Worm (Caenorhabditis elegans) whole organism, mixed stage, embryonic: Measurements from ENCODE around the gene fbxc-31.
"Not testable (repeated sequence)": the region's sequence is repeated elsewhere in the genome, so short reads cannot be mapped to it uniquely, and the experiment has no call there.

ENCODE experiments used
- M03D4.4 ChIP-seq: sonication (generic microtip); optimal IDR thresholded peaks from 2 replicates; lab custom pipeline; 2017; ENCODE audit warnings: mild to moderate bottlenecking, missing genetic modification characterization, missing compliant biosample characterization
- bed-3 ChIP-seq: fragments of 200-800 bp; sonication (Bioruptor generic); optimal IDR thresholded peaks from 3 replicates; lab custom pipeline; 2018; ENCODE audit warnings: mild to moderate bottlenecking, missing genetic modification characterization, moderate library complexity, missing compliant biosample characterization
- blmp-1 ChIP-seq: fragments of 150-350 bp; optimal IDR thresholded peaks from 2 replicates; lab custom pipeline; 2014; ENCODE audit warnings: missing biosample characterization, missing genetic modification characterization
- ceh-39 ChIP-seq: fragments of 150-350 bp; optimal IDR thresholded peaks from 2 replicates; lab custom pipeline; 2014; ENCODE audit warnings: missing biosample characterization, missing genetic modification characterization
- ceh-43 ChIP-seq: fragments of 200-800 bp; sonication (Bioruptor generic); optimal IDR thresholded peaks from 2 replicates; lab custom pipeline; 2018; ENCODE audit warnings: mild to moderate bottlenecking, missing genetic modification characterization, moderate library complexity, missing compliant biosample characterization
- ceh-83 ChIP-seq: fragments of 200-800 bp; sonication (Bioruptor generic); optimal IDR thresholded peaks from 2 replicates; lab custom pipeline; 2018; ENCODE audit warnings: mild to moderate bottlenecking, missing genetic modification characterization, missing compliant biosample characterization
- ces-1 ChIP-seq: fragments of 150-350 bp; optimal IDR thresholded peaks from 2 replicates; lab custom pipeline; 2014; ENCODE audit warnings: missing biosample characterization, missing genetic modification reagents, missing genetic modification characterization
- cnd-1 ChIP-seq: fragments of 200-800 bp; sonication (Bioruptor generic); optimal IDR thresholded peaks from 2 replicates; lab custom pipeline; 2018; ENCODE audit warnings: mild to moderate bottlenecking, missing genetic modification characterization, missing compliant biosample characterization
- drap-1 ChIP-seq: fragments of 200-800 bp; sonication (Bioruptor generic); optimal IDR thresholded peaks from 3 replicates; lab custom pipeline; 2018; ENCODE audit warnings: mild to moderate bottlenecking, missing genetic modification characterization, missing compliant biosample characterization
- elt-1 ChIP-seq: sonication (generic microtip); optimal IDR thresholded peaks from 2 replicates; lab custom pipeline; 2017; ENCODE audit warnings: missing genetic modification characterization, mild to moderate bottlenecking, missing compliant biosample characterization, antibody characterized with exemption, moderate library complexity, borderline replicate concordance; ENCODE audit not compliant: insufficient read depth
- flh-1 ChIP-seq: fragments of 200-800 bp; sonication (Bioruptor generic); optimal IDR thresholded peaks from 2 replicates; lab custom pipeline; 2018; ENCODE audit warnings: mild to moderate bottlenecking, missing genetic modification characterization, moderate library complexity, missing compliant biosample characterization
- ham-2 ChIP-seq: fragments of 200-800 bp; sonication (Bioruptor generic); optimal IDR thresholded peaks from 2 replicates; lab custom pipeline; 2018; ENCODE audit warnings: mild to moderate bottlenecking, missing genetic modification characterization, missing compliant biosample characterization
- lin-13 ChIP-seq: fragments of 150-350 bp; optimal IDR thresholded peaks from 2 replicates; lab custom pipeline; 2014; ENCODE audit warnings: missing biosample characterization, missing genetic modification characterization
- lin-32 ChIP-seq: fragments of 200-800 bp; sonication (Bioruptor generic); optimal IDR thresholded peaks from 2 replicates; lab custom pipeline; 2018; ENCODE audit warnings: mild to moderate bottlenecking, missing genetic modification characterization, missing compliant biosample characterization
- lsy-2 ChIP-seq: fragments of 150-350 bp; optimal IDR thresholded peaks from 2 replicates; lab custom pipeline; 2014; ENCODE audit warnings: missing biosample characterization, missing genetic modification characterization
- mab-5 ChIP-seq: fragments of 150-350 bp; optimal IDR thresholded peaks from 2 replicates; lab custom pipeline; 2014; ENCODE audit warnings: missing biosample characterization, missing genetic modification characterization
- mep-1 ChIP-seq: fragments of 150-350 bp; optimal IDR thresholded peaks from 2 replicates; lab custom pipeline; 2017; ENCODE audit warnings: missing biosample characterization, missing genetic modification reagents, missing genetic modification characterization, inconsistent platforms
- mls-2 ChIP-seq: sonication (generic microtip); optimal IDR thresholded peaks from 2 replicates; lab custom pipeline; 2016; ENCODE audit warnings: mild to moderate bottlenecking, missing genetic modification characterization, moderate library complexity, missing compliant biosample characterization
- nhr-12 ChIP-seq: fragments of 150-350 bp; optimal IDR thresholded peaks from 2 replicates; lab custom pipeline; 2014; ENCODE audit warnings: missing biosample characterization, missing genetic modification characterization
- nhr-2 ChIP-seq: fragments of 150-350 bp; optimal IDR thresholded peaks from 2 replicates; lab custom pipeline; 2014; ENCODE audit warnings: missing biosample characterization, missing genetic modification characterization
- nhr-237 ChIP-seq: fragments of 150-350 bp; optimal IDR thresholded peaks from 2 replicates; lab custom pipeline; 2014; ENCODE audit warnings: missing biosample characterization, missing genetic modification characterization
- nhr-76 ChIP-seq: sonication (generic microtip); optimal IDR thresholded peaks from 2 replicates; lab custom pipeline; 2017; ENCODE audit warnings: missing biosample characterization, missing genetic modification characterization
- pha-4 ChIP-seq: fragments of 150-350 bp; optimal IDR thresholded peaks from 2 replicates; lab custom pipeline; 2018; ENCODE audit warnings: missing biosample characterization, missing genetic modification reagents, missing genetic modification characterization
- sem-2 ChIP-seq: fragments of 200-800 bp; sonication (Bioruptor generic); optimal IDR thresholded peaks from 2 replicates; lab custom pipeline; 2018; ENCODE audit warnings: mild to moderate bottlenecking, missing genetic modification characterization, missing compliant biosample characterization
- snpc-4 ChIP-seq: fragments of 150-350 bp; optimal IDR thresholded peaks from 2 replicates; lab custom pipeline; 2014; ENCODE audit warnings: missing biosample characterization, missing genetic modification characterization
- sptf-1 ChIP-seq: sonication (generic microtip); optimal IDR thresholded peaks from 2 replicates; lab custom pipeline; 2017; ENCODE audit warnings: mild to moderate bottlenecking, missing genetic modification characterization, moderate library complexity, missing compliant biosample characterization
- tbx-8 ChIP-seq: fragments of 200-800 bp; sonication (Bioruptor generic); optimal IDR thresholded peaks from 2 replicates; lab custom pipeline; 2018; ENCODE audit warnings: mild to moderate bottlenecking, missing genetic modification characterization, moderate library complexity, missing compliant biosample characterization
- unc-120 ChIP-seq: sonication (generic microtip); optimal IDR thresholded peaks from 2 replicates; lab custom pipeline; 2017; ENCODE audit warnings: missing genetic modification characterization, missing compliant biosample characterization; ENCODE audit not compliant: poor library complexity, severe bottlenecking
- zip-8 ChIP-seq: fragments of 150-350 bp; optimal IDR thresholded peaks from 2 replicates; lab custom pipeline; 2014; ENCODE audit warnings: missing biosample characterization, missing genetic modification characterization
- ztf-11 ChIP-seq: fragments of 150-350 bp; optimal IDR thresholded peaks from 2 replicates; lab custom pipeline; 2014; ENCODE audit warnings: missing biosample characterization, missing genetic modification characterization

Gene fbxc-31

DNA sequence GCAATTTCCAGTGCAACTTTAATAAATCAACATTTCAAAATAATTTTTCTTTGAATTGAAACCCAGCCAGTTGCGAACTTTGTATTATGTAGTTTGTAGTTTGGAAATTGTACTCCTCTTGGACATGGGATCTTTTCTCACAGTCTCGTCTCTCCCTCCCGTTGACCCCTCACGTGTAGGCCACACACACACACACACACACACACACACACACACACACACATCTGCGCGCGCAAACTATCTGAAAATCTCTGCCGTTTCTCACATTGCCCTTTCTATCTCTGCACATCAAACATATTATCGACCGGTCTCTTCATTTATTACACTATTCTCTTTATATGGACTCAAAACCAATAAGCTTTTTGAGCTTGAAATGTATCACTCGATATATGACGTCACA lies 29.0 kb downstream of the fbxc-31 start, which contains the start of gene fbxc-36:
Gene fbxc-36 (plus strand): TSS at position 205 of the 400 bp plus-strand sequence.
- no peak for TF ChIP-seq snpc-4 (tag; lab: Kevin White, UChicago)
- TF ChIP-seq sptf-1 (tag; lab: Kevin White, UChicago): peak; percentile 45
- peak; percentile 41 for TF ChIP-seq nhr-12 (tag; lab: Kevin White, UChicago)
- peak; percentile 12 for TF ChIP-seq ceh-39 (tag; lab: Kevin White, UChicago)
- TF ChIP-seq nhr-2 (tag; lab: Kevin White, UChicago): peak; percentile 60
- TF ChIP-seq tbx-8 (GFP tag; lab: Kevin White, UChicago): no peak
- TF ChIP-seq cnd-1 (tag; lab: Kevin White, UChicago): peak; percentile 14

DNA sequence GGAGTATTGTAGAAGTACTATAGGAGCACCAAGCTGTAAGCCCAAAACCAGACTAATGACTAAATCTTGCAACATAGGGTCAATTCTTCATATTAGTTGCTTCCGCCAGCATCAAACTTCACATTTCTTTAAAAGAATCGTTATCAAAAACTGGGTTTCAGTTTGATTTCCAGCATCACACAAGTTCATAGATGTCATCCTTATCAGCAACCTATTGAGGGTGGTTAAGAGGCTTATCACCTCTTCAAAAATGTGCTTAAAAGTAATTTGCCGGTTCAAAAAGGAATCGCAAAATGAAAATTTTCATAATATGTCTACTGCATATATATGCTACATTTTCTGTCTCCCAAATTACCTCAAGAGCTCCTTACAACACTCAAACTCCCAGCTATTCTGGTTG lies 32.0 kb downstream of the fbxc-31 start, which contains the start of gene clec-43:
Gene clec-43 (plus strand): TSS at position 294 of the 400 bp plus-strand sequence.
- TF ChIP-seq mls-2 (tag; lab: Kevin White, UChicago): no peak
- TF ChIP-seq ceh-83: no peak

- TF ChIP-seq unc-120 (tag; lab: Kevin White, UChicago): no peak
- TF ChIP-seq drap-1 (GFP tag; lab: Kevin White, UChicago): no peak
- TF ChIP-seq flh-1: no peak
- TF ChIP-seq mab-5: no peak
- TF ChIP-seq ham-2 (GFP tag; lab: Kevin White, UChicago): no peak
- TF ChIP-seq ztf-11 (tag; lab: Kevin White, UChicago): no peak
Observed at ce11 chrII:948091-948490, 36.3 kb downstream of the fbxc-31 start, which contains the start of gene fbxc-32. TSS of gene fbxc-32 (minus strand) at chrII:948191.

ce11 chrII:950374-950773 lies 38.6 kb downstream of the fbxc-31 start:
- no peak for TF ChIP-seq ztf-11 (tag; lab: Kevin White, UChicago)
- TF ChIP-seq unc-120 (tag; lab: Kevin White, UChicago): no peak
- no peak for TF ChIP-seq mab-5
- TF ChIP-seq ceh-39 (tag; lab: Kevin White, UChicago): no peak
- no peak for TF ChIP-seq ceh-83
- no peak for TF ChIP-seq cnd-1 (tag; lab: Kevin White, UChicago)
- TF ChIP-seq mep-1 (tag; lab: Kevin White, UChicago): no peak
- no peak for TF ChIP-seq zip-8
- TF ChIP-seq bed-3 (GFP tag; lab: Kevin White, UChicago): no peak
- TF ChIP-seq ceh-43: no peak
- no peak for TF ChIP-seq sptf-1 (tag; lab: Kevin White, UChicago)
- no peak for TF ChIP-seq sem-2 (GFP tag; lab: Kevin White, UChicago)
- TF ChIP-seq lsy-2: no peak
- TF ChIP-seq ces-1 (GFP tag; lab: Kevin White, UChicago): no peak
- TF ChIP-seq drap-1 (GFP tag; lab: Kevin White, UChicago): no peak
- no peak for TF ChIP-seq elt-1 (tag; lab: Kevin White, UChicago)
- no peak for TF ChIP-seq lin-13 (tag; lab: Kevin White, UChicago)

- TF ChIP-seq M03D4.4 (tag; lab: Kevin White, UChicago): no peak
- no peak for TF ChIP-seq sptf-1 (tag; lab: Kevin White, UChicago)
- no peak for TF ChIP-seq blmp-1 (tag; lab: Kevin White, UChicago)
- no peak for TF ChIP-seq ceh-43
- TF ChIP-seq tbx-8 (GFP tag; lab: Kevin White, UChicago): no peak
Observed at ce11 chrII:953052-953451, 41.3 kb downstream of the fbxc-31 start.

DNA sequence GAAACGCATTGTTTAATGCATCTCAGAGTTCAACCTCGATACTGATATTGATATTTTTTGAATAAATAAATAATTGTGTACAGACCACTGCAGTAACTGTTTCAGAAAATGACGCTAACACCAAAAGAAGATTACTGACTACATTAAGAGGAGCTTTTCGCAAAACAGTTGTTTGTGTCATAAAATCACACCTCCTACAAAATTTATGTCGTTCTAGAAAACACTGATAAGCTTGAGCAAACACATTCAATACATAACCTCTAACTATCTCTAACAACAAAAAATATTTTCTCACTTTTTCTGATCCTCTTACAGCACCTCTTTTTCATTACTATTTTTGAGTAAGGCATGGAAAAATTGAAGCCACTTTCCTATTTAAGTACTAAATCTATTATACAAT lies 42.8 kb downstream of the fbxc-31 start, which contains the start of gene fbxc-7:
Gene fbxc-7 (plus strand): TSS at position 301 of the 400 bp plus-strand sequence.
- TF ChIP-seq ceh-43; nhr-76; lin-13 (tag; lab: Kevin White, UChicago): not testable (repeated sequence)

DNA sequence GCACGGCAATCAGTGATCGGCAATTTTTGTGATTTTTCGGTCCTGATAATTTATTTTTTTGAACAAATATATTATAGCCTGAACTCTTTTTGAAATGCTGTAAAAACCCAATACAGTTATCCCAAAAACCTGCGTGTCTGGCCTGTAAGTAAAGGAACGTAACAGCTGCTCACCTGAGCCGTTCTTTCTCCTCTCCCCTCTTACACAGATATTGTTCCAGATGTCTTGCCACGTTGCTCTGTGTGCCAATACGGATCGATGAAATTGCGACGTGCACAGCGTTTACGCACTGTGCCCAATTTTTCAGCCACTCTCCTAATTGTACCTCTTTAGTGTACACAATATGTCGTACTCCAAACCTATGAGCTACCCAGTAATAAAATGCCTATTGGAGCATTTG lies 46.8 kb downstream of the fbxc-31 start, which contains the start of gene sdz-4:
Gene sdz-4 (plus strand): TSS at position 301 of the 400 bp plus-strand sequence.
- TF ChIP-seq lin-32 (GFP tag; lab: Kevin White, UChicago): no peak
- TF ChIP-seq pha-4: no peak
- TF ChIP-seq lin-13 (tag; lab: Kevin White, UChicago): no peak
- TF ChIP-seq ham-2 (GFP tag; lab: Kevin White, UChicago): no peak
- TF ChIP-seq drap-1 (GFP tag; lab: Kevin White, UChicago): no peak
- TF ChIP-seq ceh-83: no peak
- no peak for TF ChIP-seq ces-1 (GFP tag; lab: Kevin White, UChicago)
- no peak for TF ChIP-seq mls-2 (tag; lab: Kevin White, UChicago)
- no peak for TF ChIP-seq nhr-237 (tag; lab: Kevin White, UChicago)
- no peak for TF ChIP-seq elt-1 (tag; lab: Kevin White, UChicago)
- no peak for TF ChIP-seq M03D4.4 (tag; lab: Kevin White, UChicago)
- no peak for TF ChIP-seq ceh-39 (tag; lab: Kevin White, UChicago)
- TF ChIP-seq nhr-2 (tag; lab: Kevin White, UChicago): no peak
- TF ChIP-seq, all 35 proteins: peak for 0
